Worm (Caenorhabditis elegans) whole organism, L4 larva: ENCODE data around the gene efk-1.

Source experiments
- F37D6.2 ChIP-seq: sonication (generic microtip); optimal IDR thresholded peaks from 2 replicates; lab custom pipeline; 2016; ENCODE audit warnings: mild to moderate bottlenecking, missing genetic modification characterization, missing compliant biosample characterization
- F49E8.2 ChIP-seq: sonication (generic microtip); optimal IDR thresholded peaks from 2 replicates; lab custom pipeline; 2016; ENCODE audit warnings: missing compliant biosample characterization, mild to moderate bottlenecking, missing genetic modification characterization, borderline replicate concordance
- T20F7.1 ChIP-seq: fragments of 200-800 bp; sonication (Bioruptor generic); optimal IDR thresholded peaks from 2 replicates; lab custom pipeline; 2018; ENCODE audit warnings: mild to moderate bottlenecking, missing genetic modification characterization, missing compliant biosample characterization
- T26A8.4 ChIP-seq: fragments of 200-800 bp; sonication (Bioruptor generic); IDR thresholded peaks from 2 replicates; pipeline ENCODE4 v1.3.6; 2022; ENCODE audit warnings: missing genetic modification characterization, missing compliant biosample characterization
- Y48G9A.11 ChIP-seq: fragments of 200-800 bp; sonication (Bioruptor generic); IDR thresholded peaks from 2 replicates; pipeline ENCODE4 v1.3.6; 2022; ENCODE audit warnings: missing genetic modification reagents, missing genetic modification characterization, missing compliant biosample characterization
- Y5F2A.4 ChIP-seq: fragments of 200-800 bp; sonication (Bioruptor generic); optimal IDR thresholded peaks from 2 replicates; lab custom pipeline; 2018; ENCODE audit warnings: mild to moderate bottlenecking, missing genetic modification characterization, missing compliant biosample characterization
- Y75B8A.6 ChIP-seq: fragments of 200-800 bp; sonication (Bioruptor generic); IDR thresholded peaks from 2 replicates; pipeline ENCODE4 v1.3.6; 2022; ENCODE audit warnings: missing genetic modification reagents, missing genetic modification characterization, missing compliant biosample characterization
- ZK337.2 ChIP-seq: fragments of 200-800 bp; sonication (Bioruptor generic); IDR thresholded peaks from 2 replicates; pipeline ENCODE4 v1.3.6; 2022; ENCODE audit warnings: missing genetic modification reagents, missing genetic modification characterization, missing compliant biosample characterization
- ama-1 ChIP-seq: fragments of 150-350 bp; optimal IDR thresholded peaks from 2 replicates; lab custom pipeline; 2014; ENCODE audit warnings: inconsistent platforms, mixed read lengths
- ceh-32 ChIP-seq: sonication (generic microtip); optimal IDR thresholded peaks from 2 replicates; lab custom pipeline; 2016; ENCODE audit warnings: mild to moderate bottlenecking, missing genetic modification characterization, missing compliant biosample characterization; ENCODE audit not compliant: poor library complexity
- ceh-44 ChIP-seq: fragments of 200-800 bp; sonication (Bioruptor generic); IDR thresholded peaks from 2 replicates; pipeline ENCODE4 v1.3.6; 2022; ENCODE audit warnings: missing genetic modification reagents, missing genetic modification characterization, missing compliant biosample characterization
- ceh-62 ChIP-seq: sonication (generic microtip); optimal IDR thresholded peaks from 2 replicates; lab custom pipeline; 2017; ENCODE audit warnings: missing biosample characterization, missing genetic modification characterization
- cey-2 ChIP-seq: sonication (generic microtip); optimal IDR thresholded peaks from 3 replicates; lab custom pipeline; 2017; ENCODE audit warnings: missing genetic modification characterization, mild to moderate bottlenecking, missing compliant biosample characterization, antibody characterized with exemption, borderline replicate concordance; ENCODE audit not compliant: insufficient read depth
- daf-19 ChIP-seq: fragments of 200-800 bp; sonication (Bioruptor generic); conservative IDR thresholded peaks from 2 replicates; pipeline ENCODE4 v1.3.6; 2022; ENCODE audit warnings: missing genetic modification characterization, missing compliant biosample characterization
- daf-8 ChIP-seq: fragments of 200-800 bp; sonication (Bioruptor generic); IDR thresholded peaks from 2 replicates; pipeline ENCODE4 v1.3.6; 2022; ENCODE audit warnings: missing genetic modification characterization, missing compliant biosample characterization
- dmd-8 ChIP-seq: fragments of 200-800 bp; sonication (Bioruptor generic); IDR thresholded peaks from 2 replicates; pipeline ENCODE4 v1.3.6; 2022; ENCODE audit warnings: missing genetic modification characterization, missing compliant biosample characterization
- duxl-1 ChIP-seq: sonication (generic microtip); optimal IDR thresholded peaks from 2 replicates; lab custom pipeline; 2016; ENCODE audit warnings: mild to moderate bottlenecking, missing genetic modification characterization, moderate library complexity, missing compliant biosample characterization; ENCODE audit not compliant: poor library complexity
- egl-43 ChIP-seq: fragments of 200-800 bp; sonication (Bioruptor generic); IDR thresholded peaks from 2 replicates; pipeline ENCODE4 v1.3.6; 2022; ENCODE audit warnings: missing genetic modification reagents, missing genetic modification characterization, missing compliant biosample characterization
- fkh-10 ChIP-seq: fragments of 150-350 bp; optimal IDR thresholded peaks from 2 replicates; lab custom pipeline; 2014; ENCODE audit warnings: missing biosample characterization, missing genetic modification reagents, missing genetic modification characterization
- fos-1 ChIP-seq: fragments of 150-350 bp; optimal IDR thresholded peaks from 2 replicates; lab custom pipeline; 2014; ENCODE audit warnings: missing biosample characterization, missing genetic modification characterization
- gei-8 ChIP-seq: fragments of 200-800 bp; sonication (Bioruptor generic); optimal IDR thresholded peaks from 2 replicates; lab custom pipeline; 2018; ENCODE audit warnings: mild to moderate bottlenecking, missing genetic modification characterization, missing compliant biosample characterization
- hlh-11 ChIP-seq: fragments of 200-800 bp; sonication (Bioruptor generic); optimal IDR thresholded peaks from 2 replicates; lab custom pipeline; 2018; ENCODE audit warnings: mild to moderate bottlenecking, missing genetic modification characterization, missing compliant biosample characterization
- hmg-1.1 ChIP-seq: fragments of 200-800 bp; sonication (Bioruptor generic); IDR thresholded peaks from 2 replicates; pipeline ENCODE4 v1.3.6; 2022; ENCODE audit warnings: missing genetic modification reagents, missing genetic modification characterization, missing compliant biosample characterization
- jun-1 ChIP-seq: fragments of 150-350 bp; optimal IDR thresholded peaks from 2 replicates; lab custom pipeline; 2014; ENCODE audit warnings: missing biosample characterization, missing genetic modification reagents, missing genetic modification characterization
- lin-1 ChIP-seq: fragments of 200-800 bp; sonication (Bioruptor generic); IDR thresholded peaks from 2 replicates; pipeline ENCODE4 v1.3.6; 2022; ENCODE audit warnings: missing genetic modification reagents, missing genetic modification characterization, missing compliant biosample characterization
- lin-13 ChIP-seq: fragments of 150-350 bp; optimal IDR thresholded peaks from 2 replicates; lab custom pipeline; 2014; ENCODE audit warnings: missing biosample characterization, missing genetic modification reagents, missing genetic modification characterization
- lin-38 ChIP-seq: fragments of 200-800 bp; sonication (Bioruptor generic); IDR thresholded peaks from 2 replicates; pipeline ENCODE4 v1.3.6; 2022; ENCODE audit warnings: missing genetic modification reagents, missing genetic modification characterization, missing compliant biosample characterization
- mdl-1 ChIP-seq, 2 experiments: fragments of 150-350 bp in 1 of 2; sonication (generic microtip) in 1 of 2; optimal IDR thresholded peaks; 2 replicates each; lab custom pipeline; 2014 to 2017; ENCODE audit warnings: missing biosample characterization in 2 of 2, missing genetic modification characterization in 2 of 2
- mdt-29 ChIP-seq: fragments of 200-800 bp; sonication (Bioruptor generic); IDR thresholded peaks from 2 replicates; pipeline ENCODE4 v1.3.6; 2022; ENCODE audit warnings: missing genetic modification reagents, missing genetic modification characterization, missing compliant biosample characterization
- mxl-3 ChIP-seq: fragments of 200-800 bp; sonication (Bioruptor generic); optimal IDR thresholded peaks from 2 replicates; lab custom pipeline; 2018; ENCODE audit warnings: mild to moderate bottlenecking, missing genetic modification characterization, missing compliant biosample characterization
- nhr-11 ChIP-seq: fragments of 150-350 bp; optimal IDR thresholded peaks from 2 replicates; lab custom pipeline; 2014; ENCODE audit warnings: missing biosample characterization, missing genetic modification characterization
- nhr-41 ChIP-seq: fragments of 200-800 bp; sonication (Bioruptor generic); IDR thresholded peaks from 2 replicates; pipeline ENCODE4 v1.3.6; 2022; ENCODE audit warnings: missing genetic modification reagents, missing genetic modification characterization, missing compliant biosample characterization
- nhr-42 ChIP-seq: fragments of 200-800 bp; sonication (Bioruptor generic); IDR thresholded peaks from 2 replicates; pipeline ENCODE4 v1.3.6; 2022; ENCODE audit warnings: missing genetic modification characterization, missing compliant biosample characterization
- nhr-48 ChIP-seq: sonication (generic microtip); optimal IDR thresholded peaks from 2 replicates; lab custom pipeline; 2016; ENCODE audit warnings: mild to moderate bottlenecking, missing genetic modification characterization, missing compliant biosample characterization
- nhr-77 ChIP-seq: fragments of 150-350 bp; optimal IDR thresholded peaks from 2 replicates; lab custom pipeline; 2014; ENCODE audit warnings: missing biosample characterization, missing genetic modification characterization
- php-3 ChIP-seq: fragments of 200-800 bp; sonication (Bioruptor generic); IDR thresholded peaks from 2 replicates; pipeline ENCODE4 v1.3.6; 2022; ENCODE audit warnings: missing genetic modification reagents, missing genetic modification characterization, missing compliant biosample characterization
- rbr-2 ChIP-seq: sonication (generic microtip); optimal IDR thresholded peaks from 2 replicates; lab custom pipeline; 2016; ENCODE audit warnings: missing genotype, missing genetic modification characterization, missing compliant biosample characterization
- set-16 ChIP-seq: fragments of 200-800 bp; sonication (Bioruptor generic); IDR thresholded peaks from 2 replicates; pipeline ENCODE4 v1.3.6; 2022; ENCODE audit warnings: missing genetic modification reagents, missing genetic modification characterization, missing compliant biosample characterization
- snpc-1.2 ChIP-seq: fragments of 200-800 bp; sonication (Bioruptor generic); IDR thresholded peaks from 2 replicates; pipeline ENCODE4 v1.3.6; 2022; ENCODE audit warnings: missing genetic modification reagents, missing genetic modification characterization, missing compliant biosample characterization
- spr-1 ChIP-seq: sonication (generic microtip); optimal IDR thresholded peaks from 2 replicates; lab custom pipeline; 2016; ENCODE audit warnings: mild to moderate bottlenecking, missing genetic modification characterization, missing compliant biosample characterization
- tra-1 ChIP-seq: fragments of 200-800 bp; sonication (Bioruptor generic); IDR thresholded peaks from 2 replicates; pipeline ENCODE4 v1.3.6; 2022; ENCODE audit warnings: missing genetic modification reagents, missing genetic modification characterization, missing compliant biosample characterization
- zip-11 ChIP-seq: fragments of 200-800 bp; sonication (Bioruptor generic); IDR thresholded peaks from 2 replicates; pipeline ENCODE4 v1.3.6; 2022; ENCODE audit warnings: missing genetic modification characterization, missing compliant biosample characterization
- zip-2 ChIP-seq: fragments of 150-350 bp; optimal IDR thresholded peaks from 2 replicates; lab custom pipeline; 2014; ENCODE audit warnings: missing biosample characterization, missing genetic modification characterization

efk-1 gene

ce11 chrIII:6195718-6196117 is 27.4 kb upstream of the efk-1 start:
- TF ChIP-seq lin-38 (peak; percentile 51), Y48G9A.11 (0 out of 2 replicates have a peak, but pooled peaks have one; percentile 29), egl-43 (GFP tag; lab: Robert Waterston, UW) (no peak), ceh-62 (tag; lab: Kevin White, UChicago) (no peak), lin-1 (no peak), nhr-11 (no peak), F49E8.2 (tag; lab: Kevin White, UChicago) (peak; percentile 70), daf-19 (GFP tag; lab: Robert Waterston, UW) (no peak), nhr-41 (no peak)
- TF ChIP-seq, all 104 proteins: peak for 3

ce11 chrIII:6194480-6194879 is 26.1 kb upstream of the efk-1 start, which contains the start of gene ugt-66:
Gene ugt-66 (minus strand): TSS chrIII:6194580.
- no peak for TF ChIP-seq Y48G9A.11
- TF ChIP-seq lin-13 (GFP tag; lab: Kevin White, UChicago), result no peak
- TF ChIP-seq ceh-44 (GFP tag; lab: Robert Waterston, UW), result no peak
- no peak for TF ChIP-seq set-16 (GFP tag; lab: Robert Waterston, UW)
- no peak for TF ChIP-seq gei-8
- TF ChIP-seq Y75B8A.6 (GFP tag; lab: Robert Waterston, UW), result no peak
- TF ChIP-seq snpc-1.2 (GFP tag; lab: Robert Waterston, UW), result no peak
- TF ChIP-seq fkh-10 (GFP tag; lab: Kevin White, UChicago), result no peak
- no peak for TF ChIP-seq spr-1 (tag; lab: Kevin White, UChicago)
- no peak for TF ChIP-seq zip-2 (tag; lab: Kevin White, UChicago)
- no peak for TF ChIP-seq dmd-8 (GFP tag; lab: Robert Waterston, UW)
- TF ChIP-seq hmg-1.1 (GFP tag; lab: Robert Waterston, UW), result no peak
- no peak for TF ChIP-seq ZK337.2
- no peak for TF ChIP-seq daf-19 (GFP tag; lab: Robert Waterston, UW)

- TF ChIP-seq fos-1, result no peak
- TF ChIP-seq cey-2 (tag; lab: Kevin White, UChicago), result no peak
These were observed 22.5 kb upstream of the efk-1 start, which contains the start of gene C23G10.5 for ce11 chrIII:6190810-6191209. Gene C23G10.5 (plus strand): TSS chrIII:6191110.

ce11 chrIII:6183118-6183517 is 14.8 kb upstream of the efk-1 start, which contains the start of gene nas-28:
Gene nas-28 (minus strand): TSS chrIII:6183218.
- no peak for TF ChIP-seq nhr-42 (GFP tag; lab: Robert Waterston, UW)
- TF ChIP-seq rbr-2 (tag; lab: Kevin White, UChicago), result no peak
- TF ChIP-seq mdt-29 (GFP tag; lab: Robert Waterston, UW), result no peak
- TF ChIP-seq hlh-11 (tag; lab: Kevin White, UChicago), result no peak
- no peak for TF ChIP-seq T26A8.4 (GFP tag; lab: Robert Waterston, UW)
- TF ChIP-seq, all 104 proteins: peak for 0

ce11 chrIII:6180294-6180693 is 11.9 kb upstream of the efk-1 start:
- no peak for TF ChIP-seq ama-1 (lab: Kevin White, UChicago)
- peak; percentile 48; the same call in 1 of the 2 replicates for TF ChIP-seq lin-1
- no peak for TF ChIP-seq ceh-32 (tag; lab: Kevin White, UChicago)
- TF ChIP-seq hlh-11 (tag; lab: Kevin White, UChicago), result peak; percentile 78
- TF ChIP-seq lin-13 (GFP tag; lab: Kevin White, UChicago), result no peak
- no peak for TF ChIP-seq ZK337.2
- no peak for TF ChIP-seq zip-11 (GFP tag; lab: Robert Waterston, UW)
- peak; percentile 82 for TF ChIP-seq php-3
- no peak for TF ChIP-seq Y5F2A.4
- no peak for TF ChIP-seq nhr-41
- no peak for TF ChIP-seq mdt-29 (GFP tag; lab: Robert Waterston, UW)
- peak in 1 of 2 experiments; percentile 64 for TF ChIP-seq mdl-1 (tag; optimal IDR thresholded peaks at IDR 0.05; lab: Kevin White, UChicago)
- no peak for TF ChIP-seq jun-1 (tag; lab: Kevin White, UChicago)
- no peak for TF ChIP-seq F37D6.2 (tag; lab: Kevin White, UChicago)
- TF ChIP-seq mxl-3 (GFP tag; lab: Kevin White, UChicago), result peak; percentile 4
- 0 out of 2 replicates have a peak, but pooled peaks have one; percentile 20 for TF ChIP-seq tra-1 (GFP tag; lab: Robert Waterston, UW)
- no peak for TF ChIP-seq duxl-1 (tag; lab: Kevin White, UChicago)
- peak; percentile 35 for TF ChIP-seq nhr-48 (tag; lab: Kevin White, UChicago)
- no peak for TF ChIP-seq rbr-2 (tag; lab: Kevin White, UChicago)
- no peak for TF ChIP-seq zip-2 (tag; lab: Kevin White, UChicago)
- TF ChIP-seq daf-8 (GFP tag; lab: Robert Waterston, UW), result no peak
- no peak for TF ChIP-seq T20F7.1 (GFP tag; lab: Kevin White, UChicago)
- peak; percentile 20 for TF ChIP-seq nhr-77 (tag; lab: Kevin White, UChicago)
